Worm (Caenorhabditis elegans): ENCODE results near the gene dao-4.

dao-4 gene

ce11 chrX:10078089-10078488 lies 3.0 kb downstream of the dao-4 start:
- no peak for TF ChIP-seq hlh-8 (tag; optimal IDR thresholded peaks at IDR 0.05)
- peak; percentile 49 for TF ChIP-seq hlh-6 (tag; optimal IDR thresholded peaks at IDR 0.05)
- peak; percentile 3 for TF ChIP-seq sdc-2 (tag; optimal IDR thresholded peaks at IDR 0.05)
- peak; percentile 26 for TF ChIP-seq mec-3 (tag; optimal IDR thresholded peaks at IDR 0.05; ENCODE audit: borderline replicate concordance)
- TF ChIP-seq unc-42 (tag; optimal IDR thresholded peaks at IDR 0.05), result peak; percentile 24
- no peak for TF ChIP-seq ceh-14 (tag; optimal IDR thresholded peaks at IDR 0.05)
- TF ChIP-seq pag-3 (tag; optimal IDR thresholded peaks at IDR 0.05; ENCODE audit: borderline replicate concordance), result peak; percentile 21
- no peak for TF ChIP-seq fax-1 (tag; optimal IDR thresholded peaks at IDR 0.05)

- no peak for TF ChIP-seq hlh-15 (tag; optimal IDR thresholded peaks at IDR 0.05)
- no peak for TF ChIP-seq dmd-4 (tag; optimal IDR thresholded peaks at IDR 0.05; ENCODE audit: borderline replicate concordance)
- no peak for TF ChIP-seq pros-1 (tag; optimal IDR thresholded peaks at IDR 0.05)
- TF ChIP-seq ceh-6 (GFP tag; optimal IDR thresholded peaks at IDR 0.05), result no peak
- no peak for TF ChIP-seq dve-1 (tag; optimal IDR thresholded peaks at IDR 0.05)
- TF ChIP-seq hlh-6 (tag; optimal IDR thresholded peaks at IDR 0.05), result no peak
- TF ChIP-seq ceh-18 (tag; optimal IDR thresholded peaks at IDR 0.05), result no peak
- no peak for TF ChIP-seq lin-11 (tag; optimal IDR thresholded peaks at IDR 0.05)
- TF ChIP-seq ztf-16 (tag; optimal IDR thresholded peaks at IDR 0.05), result no peak
- no peak for TF ChIP-seq fax-1 (tag; optimal IDR thresholded peaks at IDR 0.05)
- no peak for TF ChIP-seq elt-4 (tag; optimal IDR thresholded peaks at IDR 0.05)
- no peak for TF ChIP-seq hlh-30 (tag; optimal IDR thresholded peaks at IDR 0.05; ENCODE audit: insufficient read depth)
- no peak for TF ChIP-seq ceh-9 (tag; optimal IDR thresholded peaks at IDR 0.05)
- no peak for TF ChIP-seq ceh-24 (tag; optimal IDR thresholded peaks at IDR 0.05)
These were observed 3.5 kb downstream of the dao-4 start for ce11 chrX:10078637-10079036.

DNA sequence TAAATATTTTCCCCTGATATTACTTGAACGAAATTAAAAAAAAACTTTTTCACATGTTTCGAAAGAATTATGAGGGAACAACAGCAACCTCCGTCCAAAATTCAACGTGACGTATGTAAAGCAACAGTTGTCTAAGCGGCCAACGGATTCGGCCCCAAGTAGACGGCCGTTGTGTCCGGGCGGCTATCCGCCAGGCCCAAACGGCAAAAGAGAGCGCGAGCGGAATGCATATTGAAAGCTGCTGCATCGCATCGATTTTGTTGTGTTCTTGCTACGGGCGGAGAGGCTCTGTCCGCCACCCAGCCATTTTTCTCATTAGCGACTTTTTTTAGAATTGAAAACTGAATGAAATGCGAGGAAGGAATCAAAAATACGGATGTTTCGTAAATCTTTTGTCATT lies 4.1 kb downstream of the dao-4 start:
- TF ChIP-seq ceh-48 (tag; optimal IDR thresholded peaks at IDR 0.05) (peak; percentile 61), ceh-6 (GFP tag; optimal IDR thresholded peaks at IDR 0.05) (no peak)

- no peak for TF ChIP-seq ceh-6 (GFP tag; optimal IDR thresholded peaks at IDR 0.05)
- no peak for TF ChIP-seq npax-4 (tag; optimal IDR thresholded peaks at IDR 0.05)
- TF ChIP-seq nhr-11 (tag; optimal IDR thresholded peaks at IDR 0.05), result no peak
- TF ChIP-seq madf-2 (tag; optimal IDR thresholded peaks at IDR 0.05), result no peak
- no peak for TF ChIP-seq ceh-22 (tag; optimal IDR thresholded peaks at IDR 0.05)
These were observed 6.0 kb downstream of the dao-4 start for ce11 chrX:10081077-10081476.

ce11 chrX:10083272-10083671 lies 8.2 kb downstream of the dao-4 start:
- TF ChIP-seq gmeb-2 (tag; optimal IDR thresholded peaks at IDR 0.05) (no peak), unc-86 (tag; optimal IDR thresholded peaks at IDR 0.05) (no peak), sox-2 (GFP tag; IDR thresholded peaks at IDR 0.05) (no peak), F13H6.1 (tag; optimal IDR thresholded peaks at IDR 0.05) (no peak), T23F11.4 (GFP tag; optimal IDR thresholded peaks at IDR 0.05) (no peak), ceh-45 (GFP tag; IDR thresholded peaks at IDR 0.05) (no peak), hlh-13 (GFP tag; optimal IDR thresholded peaks at IDR 0.05) (no peak)

- TF ChIP-seq hlh-15 (tag; optimal IDR thresholded peaks at IDR 0.05) (no peak), elt-2 (tag; optimal IDR thresholded peaks at IDR 0.05) (peak; percentile 94), eyg-1 (tag; optimal IDR thresholded peaks at IDR 0.05) (no peak), fkh-10 (GFP tag; optimal IDR thresholded peaks at IDR 0.05) (no peak), ceh-18 (tag; optimal IDR thresholded peaks at IDR 0.05) (no peak), ceh-34 (tag; optimal IDR thresholded peaks at IDR 0.05) (no peak)
These were observed 9.1 kb downstream of the dao-4 start, which contains the start of gene W07E11.1 for ce11 chrX:10084050-10084672. Gene W07E11.1, plus strand, starts transcription at chrX:10084622.
